Worm (Caenorhabditis elegans) whole organism, L4 larva: ENCODE measurements around the gene Y26G10.1.

Experiments
- R02D3.7 ChIP-seq: fragments of 150-350 bp; sonication (generic microtip); optimal IDR thresholded peaks from 3 replicates; lab custom pipeline; 2014; ENCODE audit warnings: missing biosample characterization, missing genetic modification characterization
- ZK546.5 ChIP-seq, 2 experiments: sonication (generic microtip); optimal IDR thresholded peaks; 2 replicates each; lab custom pipeline; 2017; ENCODE audit warnings: missing biosample characterization in 2 of 2, missing genetic modification characterization in 2 of 2
- ama-1 ChIP-seq: fragments of 150-350 bp; optimal IDR thresholded peaks from 2 replicates; lab custom pipeline; 2014; ENCODE audit warnings: inconsistent platforms, mixed read lengths
- ceh-28 ChIP-seq: fragments of 150-350 bp; optimal IDR thresholded peaks from 2 replicates; lab custom pipeline; 2014; ENCODE audit warnings: missing biosample characterization, missing genetic modification reagents, missing genetic modification characterization
- ceh-82 ChIP-seq: sonication (generic microtip); optimal IDR thresholded peaks from 2 replicates; lab custom pipeline; 2017; ENCODE audit warnings: missing biosample characterization, missing genetic modification characterization
- daf-19 ChIP-seq: fragments of 200-800 bp; sonication (Bioruptor generic); conservative IDR thresholded peaks from 2 replicates; pipeline ENCODE4 v1.3.6; 2022; ENCODE audit warnings: missing genetic modification characterization, missing compliant biosample characterization
- dpl-1 ChIP-seq: fragments of 150-350 bp; optimal IDR thresholded peaks from 2 replicates; lab custom pipeline; 2014; ENCODE audit warnings: missing biosample characterization, missing genetic modification reagents, missing genetic modification characterization
- mdl-1 ChIP-seq, 2 experiments: fragments of 150-350 bp in 1 of 2; sonication (generic microtip) in 1 of 2; optimal IDR thresholded peaks; 2 replicates each; lab custom pipeline; 2014 to 2017; ENCODE audit warnings: missing biosample characterization in 2 of 2, missing genetic modification characterization in 2 of 2
- nhr-42 ChIP-seq: fragments of 200-800 bp; sonication (Bioruptor generic); IDR thresholded peaks from 2 replicates; pipeline ENCODE4 v1.3.6; 2022; ENCODE audit warnings: missing genetic modification characterization, missing compliant biosample characterization

- TF ChIP-seq mdl-1 (tag; optimal IDR thresholded peaks at IDR 0.05; lab: Kevin White, UChicago) (no peak), ceh-28 (tag; lab: Kevin White, UChicago) (no peak), ama-1 (lab: Kevin White, UChicago) (no peak), daf-19 (GFP tag; lab: Robert Waterston, UW) (no peak), nhr-42 (GFP tag; lab: Robert Waterston, UW) (no peak), dpl-1 (no peak), ZK546.5 (tag; optimal IDR thresholded peaks at IDR 0.05; lab: Kevin White, UChicago) (no peak), R02D3.7 (tag; lab: Kevin White, UChicago) (no peak), ceh-82 (tag; lab: Kevin White, UChicago) (no peak)
These were observed 10.1 kb upstream of the Y26G10.1 start, which contains the start of gene W06D12.6 for ce11 chrV:17705814-17706213.
